Fruit fly (Drosophila melanogaster): Measurements from ENCODE around the gene sNPF.

The sNPF gene

DNA sequence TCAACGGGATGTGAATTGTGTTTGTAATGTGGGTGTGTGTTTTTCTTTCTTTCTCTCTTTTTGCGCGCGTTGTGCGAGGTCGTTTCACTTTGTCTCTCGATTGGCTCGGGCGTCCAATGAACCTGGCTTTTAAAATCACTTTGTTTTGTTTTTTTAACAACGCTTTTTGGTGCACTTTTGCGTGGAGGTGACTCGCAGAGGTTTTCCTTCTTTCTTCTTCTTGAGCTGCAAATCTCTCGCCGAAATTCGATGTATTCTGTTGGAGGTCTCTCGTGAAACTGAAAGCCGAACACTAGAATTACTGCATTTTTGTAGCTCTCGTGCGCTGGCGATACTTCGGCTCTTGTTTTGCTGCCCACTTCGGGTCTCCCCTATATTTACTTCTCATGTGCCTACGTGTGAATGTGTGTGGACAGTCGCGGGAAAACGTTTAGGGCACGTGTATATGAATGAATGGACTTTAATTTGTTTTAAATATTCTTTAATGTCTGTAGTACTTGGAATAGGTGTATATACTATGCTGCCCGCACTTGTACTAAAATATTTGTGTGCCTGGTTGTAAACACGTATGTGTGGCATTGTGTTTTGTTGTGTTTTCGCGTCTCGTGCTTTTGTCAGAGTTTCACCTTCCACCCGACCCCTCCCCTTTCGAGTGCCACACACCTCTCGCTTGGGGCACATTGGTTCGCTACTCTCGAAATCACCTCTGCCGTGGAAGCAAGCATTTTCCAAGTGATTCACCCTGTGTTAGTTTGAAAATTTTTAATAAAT, 57.3 kb downstream of the sNPF start, which contains the start of gene fok (continued):
- TF ChIP-seq ERR (GFP tag; optimal IDR thresholded peaks at IDR 0.05) (peak; percentile 93), ATbp (GFP tag; optimal IDR thresholded peaks at IDR 0.05) (peak; percentile 97), CG10321 (GFP tag; IDR thresholded peaks at IDR 0.05) (peak; percentile 71; the same call in 1 of the 2 replicates), emc (GFP tag; optimal IDR thresholded peaks at IDR 0.05) (peak; percentile 71), tx (GFP tag; optimal IDR thresholded peaks at IDR 0.05) (peak; percentile 88), crp (GFP tag; optimal IDR thresholded peaks at IDR 0.05) (peak in 1 of 2 experiments; percentile 67), CG7987 (GFP tag; optimal IDR thresholded peaks at IDR 0.05) (peak; percentile 95), lab (GFP tag; optimal IDR thresholded peaks at IDR 0.05) (peak; percentile 99), sob (GFP tag; IDR thresholded peaks at IDR 0.05) (peak; percentile 98), gce (GFP tag; IDR thresholded peaks at IDR 0.05) (peak; percentile 78), CG5953 (GFP tag; IDR thresholded peaks at IDR 0.05) (peak; percentile 93), CG12104 (GFP tag; optimal IDR thresholded peaks at IDR 0.05) (peak; percentile 98), NFAT (GFP tag; IDR thresholded peaks at IDR 0.05) (peak; percentile 82), Bdp1 (GFP tag; optimal IDR thresholded peaks at IDR 0.05) (peak; percentile 86), her (GFP tag; optimal IDR thresholded peaks at IDR 0.05) (peak; percentile 91), Myb (GFP tag; optimal IDR thresholded peaks at IDR 0.05) (peak; percentile 81), Optix (GFP tag; IDR thresholded peaks at IDR 0.05) (peak; percentile 88), bcd (GFP tag; optimal IDR thresholded peaks at IDR 0.05) (peak; percentile 96), CG30020 (tag; optimal IDR thresholded peaks at IDR 0.05) (peak; percentile 81), Scr (GFP tag; IDR thresholded peaks at IDR 0.05; ENCODE audit: partially characterized antibody) (peak; percentile 29; the same call in 1 of the 2 replicates), onecut (GFP tag; IDR thresholded peaks at IDR 0.05) (peak; percentile 93), Pdp1 (GFP tag; optimal IDR thresholded peaks at IDR 0.05) (peak; percentile 94), CG10979 (tag; optimal IDR thresholded peaks at IDR 0.05) (peak; percentile 96), Dfd (GFP tag; optimal IDR thresholded peaks at IDR 0.05) (no peak), CG6813 (GFP tag; optimal IDR thresholded peaks at IDR 0.05) (peak; percentile 94), mirr (GFP tag; optimal IDR thresholded peaks at IDR 0.05) (peak; percentile 99), HHEX (GFP tag; optimal IDR thresholded peaks at IDR 0.05) (peak; percentile 97), kni (GFP tag; optimal IDR thresholded peaks at IDR 0.05) (peak; percentile 99), Drgx (GFP tag; IDR thresholded peaks at IDR 0.05) (peak; percentile 97), CG18764 (GFP tag; optimal IDR thresholded peaks at IDR 0.05) (peak; percentile 88), sima (GFP tag; optimal IDR thresholded peaks at IDR 0.05) (peak; percentile 73), CG12769 (tag; optimal IDR thresholded peaks at IDR 0.05) (peak; percentile 95), NC2α (GFP tag; optimal IDR thresholded peaks at IDR 0.05) (peak; percentile 90), pita (GFP tag; optimal IDR thresholded peaks at IDR 0.05) (no peak), prd (optimal IDR thresholded peaks at IDR 0.05) (no peak), prd (GFP tag; IDR thresholded peaks at IDR 0.05) (peak; percentile 95), CG12071 (GFP tag; optimal IDR thresholded peaks at IDR 0.05) (peak; percentile 96), CG12659 (GFP tag; optimal IDR thresholded peaks at IDR 0.05) (peak; percentile 98), CG2120 (GFP tag; optimal IDR thresholded peaks at IDR 0.05) (peak; percentile 98), BtbVII (GFP tag; optimal IDR thresholded peaks at IDR 0.05) (peak; percentile 98), CG4730 (GFP tag; IDR thresholded peaks at IDR 0.05) (peak; percentile 82), CG15011 (GFP tag; optimal IDR thresholded peaks at IDR 0.05) (peak; percentile 96), CG10209 (GFP tag; optimal IDR thresholded peaks at IDR 0.05) (peak; percentile 96), chm (GFP tag; IDR thresholded peaks at IDR 0.05) (peak; percentile 90), unpg (GFP tag; optimal IDR thresholded peaks at IDR 0.05) (peak; percentile 96), dpn (GFP tag; optimal IDR thresholded peaks at IDR 0.05) (peak; percentile 95 to 96), CG12219 (GFP tag; optimal IDR thresholded peaks at IDR 0.05) (peak; percentile 97), CG1233 (GFP tag; optimal IDR thresholded peaks at IDR 0.05) (peak; percentile 97), bigmax (GFP tag; optimal IDR thresholded peaks at IDR 0.05) (peak; percentile 44)

Measured in whole organism, embryonic.